Worm (Caenorhabditis elegans) whole organism, midembryonic: ENCODE results near the gene C16C8.19.

Experiments used
- T22C8.4 ChIP-seq: fragments of 200-800 bp; sonication (Bioruptor generic); IDR thresholded peaks from 2 replicates; pipeline ENCODE4 v1.3.6; 2022; ENCODE audit warnings: missing genetic modification characterization, missing compliant biosample characterization
- cog-1 ChIP-seq: sonication (generic microtip); optimal IDR thresholded peaks from 2 replicates; lab custom pipeline; 2016; ENCODE audit warnings: missing genetic modification characterization, missing compliant biosample characterization
- klf-2 ChIP-seq: fragments of 200-800 bp; sonication (Bioruptor generic); conservative IDR thresholded peaks from 2 replicates; pipeline ENCODE4 v1.3.6; 2022; ENCODE audit warnings: missing genetic modification reagents, missing genetic modification characterization, missing compliant biosample characterization
- ref-1 ChIP-seq: fragments of 200-800 bp; sonication (Bioruptor generic); conservative IDR thresholded peaks from 2 replicates; pipeline ENCODE4 v1.3.6; 2022; ENCODE audit warnings: missing genetic modification reagents, missing genetic modification characterization, missing compliant biosample characterization
- tab-1 ChIP-seq: fragments of 200-800 bp; sonication (Bioruptor generic); IDR thresholded peaks from 2 replicates; pipeline ENCODE4 v1.3.6; 2022; ENCODE audit warnings: missing genetic modification characterization, missing compliant biosample characterization
- ztf-29 ChIP-seq: fragments of 200-800 bp; sonication (Bioruptor generic); IDR thresholded peaks from 2 replicates; pipeline ENCODE4 v1.3.6; 2022; ENCODE audit warnings: missing genetic modification reagents, missing genetic modification characterization, missing compliant biosample characterization

DNA sequence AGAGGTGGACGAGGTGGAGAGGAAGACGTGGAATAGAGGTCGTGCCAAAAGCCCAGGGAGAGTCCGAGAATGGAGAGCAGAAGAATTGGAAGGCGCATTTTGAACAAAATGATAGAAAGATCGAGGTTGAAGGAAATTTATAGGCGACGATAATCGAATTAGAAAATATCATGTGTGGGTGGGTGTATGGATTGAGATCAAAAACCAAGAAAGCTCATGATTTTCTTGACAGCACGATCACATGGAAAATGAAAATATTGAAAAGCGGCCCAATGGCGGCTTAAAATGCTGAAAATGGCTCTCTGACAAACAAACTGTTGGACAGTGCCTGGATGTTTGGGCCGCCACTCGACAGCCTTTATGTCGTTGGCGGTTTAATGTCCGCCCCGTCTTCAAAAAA is 4.8 kb downstream of the C16C8.19 start, which contains the start of gene C16C8.9:
- no peak for TF ChIP-seq ref-1 (GFP tag; lab: Robert Waterston, UW)
- TF ChIP-seq cog-1 (tag; lab: Kevin White, UChicago), result no peak
- no peak for TF ChIP-seq tab-1 (GFP tag; lab: Robert Waterston, UW)
- TF ChIP-seq klf-2 (GFP tag; lab: Robert Waterston, UW), result no peak
- no peak for TF ChIP-seq ztf-29 (GFP tag; lab: Robert Waterston, UW)
- TF ChIP-seq T22C8.4 (GFP tag; lab: Robert Waterston, UW), result no peak
